Fruit fly (Drosophila melanogaster) whole organism, wandering third instar larva: ENCODE measurements around the gene Gba1b.

Experiments used
- CG9705 ChIP-seq: fragments of 200-800 bp; sonication (Bioruptor generic); optimal IDR thresholded peaks from 2 replicates; lab custom pipeline; 2018; ENCODE audit warnings: missing biosample characterization, mild to moderate bottlenecking, missing genetic modification characterization
- Dfd ChIP-seq: fragments of >200 bp; optimal IDR thresholded peaks from 2 replicates; lab custom pipeline; 2017; ENCODE audit warnings: missing biosample characterization, missing genetic modification characterization
- OdsH ChIP-seq: fragments of 200-800 bp; sonication (Bioruptor generic); optimal IDR thresholded peaks from 2 replicates; lab custom pipeline; 2016; ENCODE audit warnings: missing biosample characterization, mild to moderate bottlenecking, missing genetic modification characterization
- brk ChIP-seq: fragments of 200-800 bp; sonication (Bioruptor generic); optimal IDR thresholded peaks from 2 replicates; lab custom pipeline; 2016; ENCODE audit warnings: missing biosample characterization, mild to moderate bottlenecking, missing genetic modification characterization
- dsf ChIP-seq: sonication (Bioruptor generic); optimal IDR thresholded peaks from 2 replicates; lab custom pipeline; 2016; ENCODE audit warnings: missing biosample characterization, missing genetic modification characterization, borderline replicate concordance
- foxo ChIP-seq, 2 experiments: fragments of 200-800 bp; sonication (Bioruptor generic); optimal IDR thresholded peaks; 2 replicates in 1 of 2; 3 replicates in 1 of 2; lab custom pipeline; 2016 to 2017; ENCODE audit warnings: missing biosample characterization in 2 of 2, missing genetic modification characterization in 2 of 2
- h ChIP-seq: fragments of 200-800 bp; sonication (Bioruptor generic); optimal IDR thresholded peaks from 3 replicates; lab custom pipeline; 2016; ENCODE audit warnings: missing biosample characterization, mild to moderate bottlenecking, missing genetic modification characterization
- psq ChIP-seq: fragments of 200-800 bp; sonication (Bioruptor generic); optimal IDR thresholded peaks from 3 replicates; lab custom pipeline; 2017; ENCODE audit warnings: missing biosample characterization, mild to moderate bottlenecking, missing genetic modification characterization, moderate library complexity
- sv ChIP-seq: fragments of 200-800 bp; sonication (Bioruptor generic); optimal IDR thresholded peaks from 3 replicates; lab custom pipeline; 2016; ENCODE audit warnings: missing biosample characterization, missing genetic modification characterization
- woc ChIP-seq: sonication (Bioruptor generic); optimal IDR thresholded peaks from 2 replicates; lab custom pipeline; 2016; ENCODE audit warnings: missing biosample characterization, mild to moderate bottlenecking, missing genetic modification characterization

DNA sequence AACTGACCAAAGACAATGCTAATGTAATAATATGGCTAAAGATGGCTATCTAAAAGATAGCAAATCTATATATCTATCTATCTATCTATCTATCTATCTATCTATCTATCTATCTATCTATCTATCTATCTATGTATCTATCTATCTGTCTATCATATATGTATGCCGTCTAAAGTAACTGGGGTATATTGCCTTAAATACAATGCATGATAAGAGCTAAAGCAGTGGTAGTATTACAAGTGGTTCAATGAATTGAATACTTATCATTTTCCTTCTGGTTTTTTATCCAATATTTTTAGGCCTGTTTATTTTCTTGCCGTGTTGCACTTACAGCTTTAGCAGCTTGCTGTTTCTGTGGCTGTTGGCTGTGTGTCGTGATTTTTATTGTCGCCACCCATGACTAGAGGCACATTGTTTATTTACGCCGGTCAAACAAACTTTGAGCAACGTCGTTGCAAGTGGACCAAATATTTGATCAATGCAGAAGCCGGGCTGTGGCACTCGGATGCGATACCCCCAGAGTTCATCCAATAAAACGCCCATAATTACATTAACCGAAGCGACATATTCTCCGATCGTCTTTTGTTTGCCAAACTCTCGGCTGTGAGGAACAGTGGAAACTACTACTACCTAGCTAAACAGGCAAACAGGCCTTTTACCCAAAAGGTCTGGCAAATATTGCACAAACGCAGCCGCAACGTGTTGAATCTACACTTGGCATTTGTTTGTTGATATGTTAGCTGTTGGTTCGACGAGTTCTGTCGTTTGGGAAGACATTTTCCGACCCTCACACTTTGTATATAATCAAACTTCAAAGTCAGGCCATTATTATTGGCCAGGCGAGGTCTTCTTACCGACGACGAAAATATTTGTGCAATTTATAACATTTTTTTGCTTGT is 33.3 kb downstream of the Gba1b start:
- TF ChIP-seq dsf (GFP tag; lab: Kevin White, UChicago) (no peak), psq (GFP tag; lab: Kevin White, UChicago) (no peak), woc (GFP tag; lab: Kevin White, UChicago) (no peak), Dfd (GFP tag; lab: Kevin White, UChicago) (no peak), CG9705 (no peak), h (GFP tag; lab: Kevin White, UChicago) (no peak), brk (no peak), OdsH (no peak), foxo (GFP tag; optimal IDR thresholded peaks at IDR 0.05; lab: Kevin White, UChicago) (no peak), sv (GFP tag; lab: Kevin White, UChicago) (no peak)
